Fruit fly (Drosophila melanogaster) whole organism, embryonic: ENCODE measurements around the gene Pvf3.

ENCODE experiments used
- ATbp ChIP-seq: fragments of 200-800 bp; sonication (Bioruptor generic); optimal IDR thresholded peaks from 2 replicates; lab custom pipeline; 2017; ENCODE audit warnings: missing biosample characterization, mild to moderate bottlenecking, missing genetic modification characterization, missing genetic modification reagents
- Abd-B ChIP-seq: fragments of 200-800 bp; sonication (Bioruptor generic); optimal IDR thresholded peaks from 2 replicates; lab custom pipeline; 2018; ENCODE audit warnings: missing biosample characterization, mild to moderate bottlenecking, missing genetic modification characterization, moderate library complexity
- Awh ChIP-seq: fragments of 200-800 bp; sonication (Bioruptor generic); IDR thresholded peaks from 2 replicates; pipeline ENCODE4, ENCODE4 v1.3.6; 2022; ENCODE audit warnings: missing biosample characterization, missing genetic modification characterization
- Blimp-1 ChIP-seq: fragments of 200-800 bp; sonication (Bioruptor generic); optimal IDR thresholded peaks from 3 replicates; lab custom pipeline; 2018; ENCODE audit warnings: missing biosample characterization, missing genetic modification characterization, mild to moderate bottlenecking, moderate library complexity, missing genetic modification reagents
- BtbVII ChIP-seq: fragments of 200-800 bp; sonication (Bioruptor generic); optimal IDR thresholded peaks from 3 replicates; lab custom pipeline; 2017; ENCODE audit warnings: missing biosample characterization, mild to moderate bottlenecking, missing genetic modification characterization
- C15 ChIP-seq: fragments of 200-800 bp; sonication (Bioruptor generic); IDR thresholded peaks from 3 replicates; pipeline ENCODE4 v1.3.6; 2022; ENCODE audit warnings: missing biosample characterization, missing genetic modification characterization
- CG11247 ChIP-seq: fragments of 200-800 bp; sonication (Bioruptor generic); IDR thresholded peaks from 2 replicates; pipeline ENCODE4 v1.3.6; 2022; ENCODE audit warnings: missing biosample characterization, missing genetic modification characterization
- CG11504 ChIP-seq: fragments of 200-800 bp; sonication (Bioruptor generic); optimal IDR thresholded peaks from 3 replicates; lab custom pipeline; 2019; ENCODE audit warnings: missing biosample characterization, mild to moderate bottlenecking, missing genetic modification characterization, moderate library complexity
- CG15269 ChIP-seq: fragments of 200-800 bp; sonication (Bioruptor generic); optimal IDR thresholded peaks from 2 replicates; lab custom pipeline; 2018; ENCODE audit warnings: missing biosample characterization, mild to moderate bottlenecking, missing genetic modification characterization, moderate library complexity
- CG2678 ChIP-seq: fragments of 200-800 bp; sonication (Bioruptor generic); optimal IDR thresholded peaks from 3 replicates; lab custom pipeline; 2019; ENCODE audit warnings: missing biosample characterization, mild to moderate bottlenecking, missing genetic modification characterization, moderate library complexity
- CG2712 ChIP-seq: fragments of 200-800 bp; optimal IDR thresholded peaks from 3 replicates; lab custom pipeline; 2019; ENCODE audit warnings: missing biosample characterization, mild to moderate bottlenecking, missing genetic modification characterization, moderate library complexity
- CG33213 ChIP-seq: fragments of 200-800 bp; sonication (Bioruptor generic); optimal IDR thresholded peaks from 3 replicates; lab custom pipeline; 2016; ENCODE audit warnings: missing biosample characterization, missing genetic modification characterization
- CG34224 ChIP-seq: fragments of 200-800 bp; sonication (Bioruptor generic); IDR thresholded peaks from 3 replicates; pipeline ENCODE4 v1.3.6; 2022; ENCODE audit warnings: missing biosample characterization, missing genetic modification characterization; ENCODE audit not compliant: partially characterized antibody
- CG6175 ChIP-seq: fragments of 200-800 bp; sonication (Bioruptor generic); IDR thresholded peaks from 3 replicates; pipeline ENCODE4 v1.3.6; 2022; ENCODE audit warnings: missing biosample characterization, missing genetic modification characterization
- CG6654 ChIP-seq: fragments of 200-800 bp; sonication (Bioruptor generic); optimal IDR thresholded peaks from 2 replicates; lab custom pipeline; 2017; ENCODE audit warnings: missing biosample characterization, mild to moderate bottlenecking, missing genetic modification characterization
- CG7372 ChIP-seq: fragments of 200-800 bp; sonication (Bioruptor generic); IDR thresholded peaks from 2 replicates; pipeline ENCODE4 v1.3.6; 2022; ENCODE audit warnings: missing biosample characterization, missing genetic modification characterization
- CG8290 ChIP-seq, 3 experiments: fragments of 200-800 bp; sonication (Bioruptor generic); optimal IDR thresholded peaks; 2 replicates each; lab custom pipeline; 2016 to 2019; ENCODE audit warnings: missing biosample characterization in 3 of 3, missing genetic modification characterization in 3 of 3, mild to moderate bottlenecking in 2 of 3, moderate library complexity in 1 of 3
- CG9609 ChIP-seq: fragments of 200-800 bp; sonication (Bioruptor generic); optimal IDR thresholded peaks from 3 replicates; lab custom pipeline; 2016; ENCODE audit warnings: missing biosample characterization, missing genetic modification characterization
- CG9817 ChIP-seq: fragments of 200-800 bp; sonication (Bioruptor generic); optimal IDR thresholded peaks from 2 replicates; lab custom pipeline; 2018; ENCODE audit warnings: missing biosample characterization, mild to moderate bottlenecking, missing genetic modification characterization, moderate library complexity
- Dip3 ChIP-seq: fragments of 200-800 bp; sonication (Bioruptor generic); optimal IDR thresholded peaks from 3 replicates; lab custom pipeline; 2016; ENCODE audit warnings: missing biosample characterization, missing genetic modification characterization
- Eip74EF ChIP-seq, 2 experiments: fragments of 200-800 bp in 1 of 2; fragments of >200 bp in 1 of 2; sonication (Bioruptor generic) in 1 of 2; optimal IDR thresholded peaks; 2 replicates each; lab custom pipeline; 2017 to 2019; ENCODE audit warnings: missing biosample characterization in 2 of 2, missing genetic modification characterization in 2 of 2, mild to moderate bottlenecking in 1 of 2, moderate library complexity in 1 of 2
- GATAe ChIP-seq: fragments of 200-800 bp; sonication (Bioruptor generic); conservative IDR thresholded peaks from 2 replicates; pipeline ENCODE4 v1.3.6; 2022; ENCODE audit warnings: missing biosample characterization, missing genetic modification characterization
- HHEX ChIP-seq: fragments of 200-800 bp; sonication (Bioruptor generic); optimal IDR thresholded peaks from 3 replicates; lab custom pipeline; 2017; ENCODE audit warnings: missing biosample characterization, mild to moderate bottlenecking, missing genetic modification characterization, missing genetic modification reagents
- HLHmδ ChIP-seq: fragments of 200-800 bp; sonication (Bioruptor generic); optimal IDR thresholded peaks from 2 replicates; lab custom pipeline; 2018; ENCODE audit warnings: missing biosample characterization, mild to moderate bottlenecking, missing genetic modification characterization, moderate library complexity
- Hr51 ChIP-seq, 2 experiments: fragments of 200-800 bp; sonication (Bioruptor generic); optimal IDR thresholded peaks; 2 replicates in 1 of 2; 3 replicates in 1 of 2; lab custom pipeline; 2016 to 2018; ENCODE audit warnings: missing biosample characterization in 2 of 2, missing genetic modification characterization in 2 of 2, mild to moderate bottlenecking in 1 of 2, moderate library complexity in 1 of 2
- NFAT ChIP-seq: fragments of 200-800 bp; sonication (Bioruptor generic); IDR thresholded peaks from 2 replicates; pipeline ENCODE4 v1.3.6; 2022; ENCODE audit warnings: missing biosample characterization, missing genetic modification characterization
- ato ChIP-seq: fragments of 200-800 bp; sonication (Bioruptor generic); IDR thresholded peaks from 2 replicates; pipeline ENCODE4 v1.3.6; 2022; ENCODE audit warnings: missing biosample characterization, missing genetic modification characterization; ENCODE audit not compliant: partially characterized antibody
- bowl ChIP-seq: fragments of 200-800 bp; sonication (Bioruptor generic); IDR thresholded peaks from 2 replicates; pipeline ENCODE4 v1.3.6; 2022; ENCODE audit warnings: missing biosample characterization, missing genetic modification characterization
- chinmo ChIP-seq: fragments of 200-800 bp; sonication (Bioruptor generic); IDR thresholded peaks from 4 replicates; pipeline ENCODE4 v1.3.6; 2022; ENCODE audit warnings: missing biosample characterization, missing genetic modification characterization; ENCODE audit not compliant: partially characterized antibody
- ci ChIP-seq: fragments of 200-800 bp; sonication (Bioruptor generic); IDR thresholded peaks from 3 replicates; pipeline ENCODE4 v1.3.6; 2022; ENCODE audit warnings: missing biosample characterization, missing genetic modification characterization
- corto ChIP-seq: fragments of 200-800 bp; sonication (Bioruptor generic); optimal IDR thresholded peaks from 2 replicates; lab custom pipeline; 2016; ENCODE audit warnings: missing biosample characterization, mild to moderate bottlenecking, missing genetic modification characterization, moderate library complexity
- crol ChIP-seq: fragments of 200-800 bp; sonication (Bioruptor generic); IDR thresholded peaks from 2 replicates; pipeline ENCODE4 v1.3.6; 2022; ENCODE audit warnings: missing biosample characterization, missing genetic modification characterization
- exex ChIP-seq: fragments of 200-800 bp; sonication (Bioruptor generic); optimal IDR thresholded peaks from 4 replicates; lab custom pipeline; 2018; ENCODE audit warnings: missing biosample characterization, mild to moderate bottlenecking, missing genetic modification characterization, moderate library complexity
- fu2 ChIP-seq: fragments of 200-800 bp; sonication (Bioruptor generic); optimal IDR thresholded peaks from 2 replicates; lab custom pipeline; 2016; ENCODE audit warnings: missing biosample characterization, missing genetic modification characterization
- gsb-n ChIP-seq: fragments of 200-800 bp; sonication (Bioruptor generic); optimal IDR thresholded peaks from 3 replicates; lab custom pipeline; 2018; ENCODE audit warnings: missing biosample characterization, mild to moderate bottlenecking, missing genetic modification characterization
- gt ChIP-seq: fragments of 200-800 bp; sonication (Bioruptor generic); IDR thresholded peaks from 2 replicates; pipeline ENCODE4 v1.3.6; 2022; ENCODE audit warnings: missing biosample characterization, missing genetic modification characterization
- jumu ChIP-seq: fragments of 200-800 bp; sonication (Bioruptor generic); optimal IDR thresholded peaks from 3 replicates; lab custom pipeline; 2016; ENCODE audit warnings: missing biosample characterization, missing genetic modification characterization
- ken ChIP-seq: fragments of 200-800 bp; sonication (Bioruptor generic); IDR thresholded peaks from 3 replicates; pipeline ENCODE4 v1.3.6; 2022; ENCODE audit warnings: missing biosample characterization, missing genetic modification characterization
- otp ChIP-seq: fragments of 200-800 bp; sonication (Bioruptor generic); IDR thresholded peaks from 3 replicates; pipeline ENCODE4, ENCODE4 v1.3.6; 2022; ENCODE audit warnings: missing biosample characterization, missing genetic modification characterization
- pros ChIP-seq: fragments of 200-800 bp; sonication (Bioruptor generic); optimal IDR thresholded peaks from 3 replicates; lab custom pipeline; 2019; ENCODE audit warnings: missing biosample characterization, mild to moderate bottlenecking, missing genetic modification characterization, moderate library complexity
- sd ChIP-seq: fragments of 200-800 bp; sonication (Bioruptor generic); optimal IDR thresholded peaks from 3 replicates; lab custom pipeline; 2018; ENCODE audit warnings: missing biosample characterization, mild to moderate bottlenecking, missing genetic modification characterization, moderate library complexity
- sens-2 ChIP-seq: fragments of 200-800 bp; sonication (Bioruptor generic); IDR thresholded peaks from 2 replicates; pipeline ENCODE4 v1.3.6; 2022; ENCODE audit warnings: missing biosample characterization, missing genetic modification characterization
- stc ChIP-seq: fragments of 200-800 bp; sonication (Bioruptor generic); IDR thresholded peaks from 2 replicates; pipeline ENCODE4 v1.3.6; 2022; ENCODE audit warnings: missing biosample characterization, missing genetic modification characterization
- sug ChIP-seq: fragments of 200-800 bp; optimal IDR thresholded peaks from 2 replicates; lab custom pipeline; 2019; ENCODE audit warnings: missing biosample characterization, mild to moderate bottlenecking, missing genetic modification characterization, moderate library complexity
- trem ChIP-seq: fragments of 200-800 bp; optimal IDR thresholded peaks from 3 replicates; lab custom pipeline; 2019; ENCODE audit warnings: missing biosample characterization, mild to moderate bottlenecking, missing genetic modification characterization, moderate library complexity
- twi ChIP-seq: fragments of 200-800 bp; optimal IDR thresholded peaks from 2 replicates; lab custom pipeline; 2019; ENCODE audit warnings: missing biosample characterization, mild to moderate bottlenecking, missing genetic modification characterization, moderate library complexity
- unpg ChIP-seq: fragments of 200-800 bp; sonication (Bioruptor generic); optimal IDR thresholded peaks from 3 replicates; lab custom pipeline; 2018; ENCODE audit warnings: missing biosample characterization, mild to moderate bottlenecking, missing genetic modification characterization, moderate library complexity
- usp ChIP-seq: fragments of >200 bp; optimal IDR thresholded peaks from 2 replicates; lab custom pipeline; 2017; ENCODE audit warnings: missing biosample characterization, missing genetic modification characterization
- vvl ChIP-seq: fragments of 200-800 bp; sonication (Bioruptor generic); IDR thresholded peaks from 2 replicates; pipeline ENCODE4 v1.3.6; 2022; ENCODE audit warnings: missing biosample characterization, missing genetic modification characterization

The Pvf3 gene

DNA sequence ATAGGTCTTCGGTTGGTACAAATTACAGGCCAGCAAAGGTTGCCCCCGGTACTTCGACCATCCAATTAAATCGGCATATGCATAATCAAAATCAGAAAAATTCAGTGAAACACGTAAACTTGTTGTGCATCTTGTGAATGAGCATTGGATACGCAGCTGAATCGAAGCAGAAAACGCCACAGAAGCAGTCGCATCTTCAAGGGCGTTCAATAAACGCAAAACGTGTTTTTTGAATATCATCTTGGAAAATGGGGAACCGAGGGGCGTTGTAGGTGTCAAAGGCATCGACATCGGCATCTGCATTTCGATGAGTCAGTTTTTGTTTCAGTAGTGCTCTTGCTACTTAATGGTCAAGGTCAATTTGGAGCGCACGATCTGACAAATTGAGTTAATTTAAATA lies 16.9 kb upstream of the Pvf3 start:
- peak; percentile 9; the same call in 1 of the 2 replicates for TF ChIP-seq Awh (GFP tag; lab: Robert Waterston, UW)
- TF ChIP-seq corto (GFP tag; lab: Kevin White, UChicago) = no peak
- TF ChIP-seq chinmo (GFP tag; lab: Robert Waterston, UW) = peak; percentile 83; the same call in 2 of the 4 replicates
- peak; percentile 81 for TF ChIP-seq pros (GFP tag; lab: Kevin White, UChicago)
- TF ChIP-seq vvl (GFP tag; lab: Robert Waterston, UW) = peak; percentile 62
- no peak for TF ChIP-seq ATbp (GFP tag; lab: Kevin White, UChicago)
- TF ChIP-seq usp = no peak
- peak; percentile 13 for TF ChIP-seq CG15269 (tag; lab: Kevin White, UChicago)
- TF ChIP-seq sd = peak; percentile 29
- TF ChIP-seq CG7372 = no peak
- TF ChIP-seq gsb-n (tag; lab: Kevin White, UChicago) = peak; percentile 16
- TF ChIP-seq Eip74EF (GFP tag; optimal IDR thresholded peaks at IDR 0.05; lab: Kevin White, UChicago) = peak in 1 of 2 experiments; percentile 41

DNA sequence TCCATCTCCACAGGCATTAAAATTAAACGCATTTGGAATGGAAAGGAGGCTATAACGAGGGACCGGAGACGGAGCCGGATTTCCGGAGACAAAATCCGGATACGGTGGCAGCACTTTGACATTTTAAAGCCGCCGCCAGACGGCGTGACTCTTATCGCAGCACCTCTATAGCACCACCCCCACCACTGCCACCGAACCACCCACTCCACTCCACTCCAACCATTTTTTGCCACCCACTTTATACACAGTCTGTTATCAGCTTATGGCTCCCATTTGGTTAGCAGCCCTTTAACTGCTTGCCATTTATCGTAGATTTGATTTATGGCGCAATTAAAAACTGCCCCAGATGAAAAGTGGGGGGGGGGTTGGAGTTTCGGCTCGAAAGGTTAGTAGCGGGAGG lies 11.5 kb upstream of the Pvf3 start:
- TF ChIP-seq ato (GFP tag; lab: Robert Waterston, UW) = no peak
- no peak for TF ChIP-seq CG9609 (GFP tag; lab: Kevin White, UChicago)
- peak; percentile 6 for TF ChIP-seq unpg (GFP tag; lab: Kevin White, UChicago)
- no peak for TF ChIP-seq Hr51 (GFP tag; optimal IDR thresholded peaks at IDR 0.05; lab: Kevin White, UChicago)
- TF ChIP-seq CG6175 = 0 out of 3 replicates have a peak, but pooled peaks have one; percentile 40
- TF ChIP-seq stc (GFP tag; lab: Robert Waterston, UW) = 0 out of 2 replicates have a peak, but pooled peaks have one; percentile 10
- TF ChIP-seq NFAT = 0 out of 2 replicates have a peak, but pooled peaks have one; percentile 11
- TF ChIP-seq ken (GFP tag; lab: Robert Waterston, UW) = no peak
- peak; percentile 4 for TF ChIP-seq CG11504 (tag; lab: Kevin White, UChicago)
- no peak for TF ChIP-seq Abd-B (GFP tag; lab: Kevin White, UChicago)
- no peak for TF ChIP-seq BtbVII (GFP tag; lab: Kevin White, UChicago)
- TF ChIP-seq crol (GFP tag; lab: Robert Waterston, UW) = peak; percentile 75
- peak; percentile 24; the same call in 1 of the 2 replicates for TF ChIP-seq sens-2 (GFP tag; lab: Robert Waterston, UW)
- no peak for TF ChIP-seq Dip3
- peak; percentile 11 for TF ChIP-seq exex
- no peak for TF ChIP-seq fu2
- TF ChIP-seq CG11247 = no peak
- TF ChIP-seq sug (tag; lab: Kevin White, UChicago) = peak; percentile 47
- no peak for TF ChIP-seq bowl (GFP tag; lab: Robert Waterston, UW)
- TF ChIP-seq C15 (GFP tag; lab: Robert Waterston, UW) = no peak
- TF ChIP-seq CG2678 (tag; lab: Kevin White, UChicago) = peak; percentile 17
- TF ChIP-seq CG8290 (GFP tag; optimal IDR thresholded peaks at IDR 0.05; lab: Kevin White, UChicago) = no peak
- peak in 1 of 2 experiments; percentile 34 for TF ChIP-seq CG8290 (tag; optimal IDR thresholded peaks at IDR 0.05; lab: Kevin White, UChicago)
- peak; percentile 7 for TF ChIP-seq HHEX (GFP tag; lab: Kevin White, UChicago)
- TF ChIP-seq GATAe (GFP tag; lab: Robert Waterston, UW) = peak; percentile 62

DNA sequence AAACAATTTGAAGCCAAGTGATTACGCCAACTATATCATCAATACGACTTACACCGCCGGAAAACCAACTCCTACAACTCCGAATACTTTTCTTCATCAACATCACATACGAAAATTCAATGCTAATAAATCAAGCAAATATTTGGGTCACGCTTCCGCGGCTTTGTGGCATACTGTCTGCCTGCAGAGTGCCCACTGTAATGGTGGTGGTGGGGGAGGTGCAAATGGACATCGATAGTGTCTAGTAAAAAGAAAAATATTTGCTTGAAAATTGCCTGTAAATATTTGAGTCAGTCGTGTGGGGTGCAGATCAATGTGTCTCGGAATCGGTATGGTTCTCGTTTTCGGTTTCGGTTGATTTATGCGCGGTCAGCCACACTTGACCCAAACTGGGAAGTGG lies 8.3 kb upstream of the Pvf3 start:
- TF ChIP-seq CG2712 (tag; lab: Kevin White, UChicago) = no peak
- no peak for TF ChIP-seq HLHmδ (GFP tag; lab: Kevin White, UChicago)
- TF ChIP-seq twi (tag; lab: Kevin White, UChicago) = no peak
- no peak for TF ChIP-seq CG6654
- no peak for TF ChIP-seq CG9817
- 0 out of 3 replicates have a peak, but pooled peaks have one; percentile 42 for TF ChIP-seq otp (GFP tag; lab: Robert Waterston, UW)
- no peak for TF ChIP-seq jumu (GFP tag; lab: Kevin White, UChicago)
- no peak for TF ChIP-seq ci
- no peak for TF ChIP-seq gt (GFP tag; lab: Robert Waterston, UW)
- TF ChIP-seq CG34224 = no peak
- TF ChIP-seq Blimp-1 = peak; percentile 13
- TF ChIP-seq trem (tag; lab: Kevin White, UChicago) = no peak
- no peak for TF ChIP-seq CG33213
